Worm (Caenorhabditis elegans) whole organism, L1 larva: Measurements from ENCODE around the gene C27A2.8.

Experiments
- F16B12.6 ChIP-seq: fragments of 150-350 bp; optimal IDR thresholded peaks from 2 replicates; lab custom pipeline; 2014; ENCODE audit warnings: missing biosample characterization, missing genetic modification characterization
- aly-2 ChIP-seq: fragments of 150-350 bp; optimal IDR thresholded peaks from 2 replicates; lab custom pipeline; 2014; ENCODE audit warnings: missing biosample characterization, missing genetic modification characterization
- ama-1 ChIP-seq: fragments of 150-350 bp; optimal IDR thresholded peaks from 2 replicates; lab custom pipeline; 2014
- blmp-1 ChIP-seq: fragments of 150-350 bp; optimal IDR thresholded peaks from 2 replicates; lab custom pipeline; 2014; ENCODE audit warnings: missing biosample characterization, missing genetic modification characterization
- ceh-8 ChIP-seq: fragments of 200-800 bp; sonication (Bioruptor generic); optimal IDR thresholded peaks from 2 replicates; lab custom pipeline; 2018; ENCODE audit warnings: mild to moderate bottlenecking, missing genetic modification characterization, moderate library complexity, missing compliant biosample characterization
- ceh-82 ChIP-seq, 3 experiments: fragments of 150-350 bp in 1 of 3; sonication (generic microtip) in 2 of 3; optimal IDR thresholded peaks; 2 replicates each; lab custom pipeline; 2014 to 2017; ENCODE audit warnings: missing biosample characterization in 3 of 3, missing genetic modification characterization in 3 of 3
- ceh-88 ChIP-seq: fragments of 200-800 bp; sonication (Bioruptor generic); IDR thresholded peaks from 2 replicates; pipeline ENCODE4 v1.3.6; 2022; ENCODE audit warnings: missing genetic modification characterization, missing compliant biosample characterization
- ceh-90 ChIP-seq: sonication (generic microtip); optimal IDR thresholded peaks from 2 replicates; lab custom pipeline; 2016; ENCODE audit warnings: missing genetic modification characterization, missing compliant biosample characterization
- ces-1 ChIP-seq: fragments of 150-350 bp; optimal IDR thresholded peaks from 2 replicates; lab custom pipeline; 2014; ENCODE audit warnings: missing biosample characterization, missing genetic modification reagents, missing genetic modification characterization
- dpl-1 ChIP-seq, 3 experiments: fragments of 150-350 bp in 2 of 3; sonication (generic microtip) in 1 of 3; optimal IDR thresholded peaks; 2 replicates each; lab custom pipeline; 2014 to 2017; ENCODE audit warnings: missing biosample characterization in 3 of 3, missing genetic modification characterization in 3 of 3, missing genetic modification reagents in 3 of 3
- efl-1 ChIP-seq, 4 experiments: fragments of 150-350 bp; optimal IDR thresholded peaks in 3 of 4; peaks in 1 of 4; 1 replicate in 1 of 4; 2 replicates in 3 of 4; lab custom pipeline; 2014; ENCODE audit warnings: missing biosample characterization in 2 of 4, missing genetic modification characterization in 2 of 4, missing genetic modification reagents in 2 of 4
- egl-13 ChIP-seq: sonication (generic microtip); optimal IDR thresholded peaks from 2 replicates; lab custom pipeline; 2016; ENCODE audit warnings: missing genotype, missing genetic modification reagents, missing genetic modification characterization, missing compliant biosample characterization
- elt-2 ChIP-seq: sonication (generic microtip); optimal IDR thresholded peaks from 2 replicates; lab custom pipeline; 2016; ENCODE audit warnings: missing genetic modification characterization, mild to moderate bottlenecking, inconsistent platforms, missing compliant biosample characterization, missing genetic modification reagents
- elt-3 ChIP-seq, 6 experiments: fragments of 150-350 bp in 1 of 6; sonication (generic microtip); optimal IDR thresholded peaks; 2 replicates each; lab custom pipeline; 2017 to 2018; ENCODE audit warnings: missing biosample characterization in 6 of 6, missing genetic modification characterization in 6 of 6, inconsistent platforms in 1 of 6
- fkh-4 ChIP-seq: sonication (generic microtip); optimal IDR thresholded peaks from 2 replicates; lab custom pipeline; 2016; ENCODE audit warnings: missing compliant biosample characterization, missing genetic modification characterization, borderline replicate concordance
- fkh-8 ChIP-seq: sonication (generic microtip); optimal IDR thresholded peaks from 2 replicates; lab custom pipeline; 2016; ENCODE audit warnings: mild to moderate bottlenecking, missing genetic modification characterization, missing compliant biosample characterization
- fos-1 ChIP-seq: fragments of 150-350 bp; optimal IDR thresholded peaks from 2 replicates; lab custom pipeline; 2014; ENCODE audit warnings: missing biosample characterization, missing genetic modification characterization
- grh-1 ChIP-seq: fragments of 200-800 bp; sonication (Bioruptor generic); IDR thresholded peaks from 2 replicates; pipeline ENCODE4 v1.3.6; 2022; ENCODE audit warnings: missing genetic modification reagents, missing genetic modification characterization, missing compliant biosample characterization
- hlh-17 ChIP-seq: fragments of 200-800 bp; sonication (Bioruptor generic); optimal IDR thresholded peaks from 2 replicates; lab custom pipeline; 2018; ENCODE audit warnings: missing genetic modification characterization, mild to moderate bottlenecking, missing compliant biosample characterization, moderate library complexity, borderline replicate concordance
- hpl-2 ChIP-seq: fragments of 150-350 bp; optimal IDR thresholded peaks from 2 replicates; lab custom pipeline; 2014; ENCODE audit warnings: missing biosample characterization, missing genetic modification reagents, missing genetic modification characterization
- lin-13 ChIP-seq: fragments of 150-350 bp; optimal IDR thresholded peaks from 2 replicates; lab custom pipeline; 2014; ENCODE audit warnings: missing biosample characterization, missing genetic modification reagents, missing genetic modification characterization
- lin-14 ChIP-seq: fragments of 200-800 bp; sonication (Bioruptor generic); optimal IDR thresholded peaks from 2 replicates; lab custom pipeline; 2018; ENCODE audit warnings: mild to moderate bottlenecking, missing genetic modification characterization, moderate library complexity, missing compliant biosample characterization
- lin-39 ChIP-seq: fragments of 150-350 bp; optimal IDR thresholded peaks from 2 replicates; lab custom pipeline; 2014; ENCODE audit warnings: missing biosample characterization, missing genetic modification reagents, missing genetic modification characterization
- lsy-2 ChIP-seq, 2 experiments: fragments of 150-350 bp; optimal IDR thresholded peaks; 2 replicates each; lab custom pipeline; 2014; ENCODE audit warnings: missing biosample characterization in 2 of 2, missing genetic modification characterization in 2 of 2
- mdl-1 ChIP-seq, 2 experiments: fragments of 150-350 bp; optimal IDR thresholded peaks; 2 replicates each; lab custom pipeline; 2014 to 2017; ENCODE audit warnings: missing biosample characterization in 2 of 2, missing genetic modification characterization in 2 of 2, inconsistent platforms in 1 of 2
- nhr-12 ChIP-seq: sonication (generic microtip); optimal IDR thresholded peaks from 2 replicates; lab custom pipeline; 2017; ENCODE audit warnings: missing biosample characterization, missing genetic modification characterization
- nhr-19 ChIP-seq: fragments of 200-800 bp; sonication (Bioruptor generic); conservative IDR thresholded peaks from 2 replicates; pipeline ENCODE4 v1.3.6; 2022; ENCODE audit warnings: missing genetic modification characterization, missing compliant biosample characterization
- nhr-237 ChIP-seq: fragments of 150-350 bp; optimal IDR thresholded peaks from 2 replicates; lab custom pipeline; 2014; ENCODE audit warnings: missing biosample characterization, missing genetic modification characterization
- nhr-47 ChIP-seq: sonication (generic microtip); optimal IDR thresholded peaks from 2 replicates; lab custom pipeline; 2016; ENCODE audit warnings: mild to moderate bottlenecking, missing genetic modification characterization, moderate library complexity, missing compliant biosample characterization
- nhr-76 ChIP-seq: sonication (generic microtip); optimal IDR thresholded peaks from 2 replicates; lab custom pipeline; 2017; ENCODE audit warnings: missing biosample characterization, missing genetic modification characterization
- nhr-77 ChIP-seq: fragments of 150-350 bp; optimal IDR thresholded peaks from 2 replicates; lab custom pipeline; 2014; ENCODE audit warnings: missing biosample characterization, missing genetic modification characterization
- nhr-85 ChIP-seq: sonication (generic microtip); peaks from one replicate; lab custom pipeline; 2016; ENCODE audit warnings: missing genetic modification characterization, inconsistent platforms, missing compliant biosample characterization
- nhr-90 ChIP-seq: sonication (generic microtip); optimal IDR thresholded peaks from 2 replicates; lab custom pipeline; 2016; ENCODE audit warnings: mild to moderate bottlenecking, missing genetic modification characterization, missing compliant biosample characterization; ENCODE audit not compliant: poor library complexity
- pax-3 ChIP-seq: fragments of 200-800 bp; sonication (Bioruptor generic); optimal IDR thresholded peaks from 2 replicates; lab custom pipeline; 2018; ENCODE audit warnings: mild to moderate bottlenecking, missing genetic modification characterization, moderate library complexity, missing compliant biosample characterization
- pqm-1 ChIP-seq: sonication (generic microtip); optimal IDR thresholded peaks from 3 replicates; lab custom pipeline; 2017; ENCODE audit warnings: missing biosample characterization, missing genetic modification characterization
- rnt-1 ChIP-seq: sonication (generic microtip); optimal IDR thresholded peaks from 2 replicates; lab custom pipeline; 2016; ENCODE audit warnings: mild to moderate bottlenecking, missing genetic modification characterization, moderate library complexity, missing compliant biosample characterization
- sox-4 ChIP-seq: sonication (generic microtip); optimal IDR thresholded peaks from 2 replicates; lab custom pipeline; 2016; ENCODE audit warnings: missing genetic modification characterization, missing compliant biosample characterization
- sptf-1 ChIP-seq: fragments of 150-350 bp; optimal IDR thresholded peaks from 2 replicates; lab custom pipeline; 2014; ENCODE audit warnings: missing biosample characterization, missing genetic modification characterization
- sup-37 ChIP-seq: fragments of 200-800 bp; sonication (Bioruptor generic); optimal IDR thresholded peaks from 2 replicates; lab custom pipeline; 2018; ENCODE audit warnings: mild to moderate bottlenecking, missing genetic modification characterization, missing compliant biosample characterization
- swsn-7 ChIP-seq: sonication (generic microtip); optimal IDR thresholded peaks from 2 replicates; lab custom pipeline; 2016; ENCODE audit warnings: missing genetic modification characterization, missing compliant biosample characterization
- tlp-1 ChIP-seq: fragments of 150-350 bp; optimal IDR thresholded peaks from 2 replicates; lab custom pipeline; 2014; ENCODE audit warnings: missing biosample characterization, missing genetic modification characterization
- unc-86 ChIP-seq: sonication (generic microtip); optimal IDR thresholded peaks from 2 replicates; lab custom pipeline; 2016; ENCODE audit warnings: missing genetic modification characterization, missing compliant biosample characterization
- unc-98 ChIP-seq: fragments of 200-800 bp; sonication (Bioruptor generic); IDR thresholded peaks from 2 replicates; pipeline ENCODE4 v1.3.6; 2022; ENCODE audit warnings: missing genetic modification characterization, missing compliant biosample characterization
- vab-15 ChIP-seq: sonication (generic microtip); optimal IDR thresholded peaks from 2 replicates; lab custom pipeline; 2017; ENCODE audit warnings: missing genotype, mild to moderate bottlenecking, missing genetic modification characterization, missing compliant biosample characterization
- xbp-1 ChIP-seq: sonication (generic microtip); optimal IDR thresholded peaks from 2 replicates; lab custom pipeline; 2016; ENCODE audit warnings: missing genetic modification characterization, missing compliant biosample characterization
- zag-1 ChIP-seq: fragments of 150-350 bp; optimal IDR thresholded peaks from 2 replicates; lab custom pipeline; 2014; ENCODE audit warnings: missing biosample characterization, missing genetic modification characterization
- zip-4 ChIP-seq: fragments of 200-800 bp; sonication (Bioruptor generic); optimal IDR thresholded peaks from 2 replicates; lab custom pipeline; 2018; ENCODE audit warnings: mild to moderate bottlenecking, missing genetic modification characterization, moderate library complexity, missing compliant biosample characterization
- ztf-4 ChIP-seq: fragments of 150-350 bp; optimal IDR thresholded peaks from 2 replicates; lab custom pipeline; 2014; ENCODE audit warnings: missing biosample characterization, missing genetic modification characterization

The C27A2.8 gene

DNA sequence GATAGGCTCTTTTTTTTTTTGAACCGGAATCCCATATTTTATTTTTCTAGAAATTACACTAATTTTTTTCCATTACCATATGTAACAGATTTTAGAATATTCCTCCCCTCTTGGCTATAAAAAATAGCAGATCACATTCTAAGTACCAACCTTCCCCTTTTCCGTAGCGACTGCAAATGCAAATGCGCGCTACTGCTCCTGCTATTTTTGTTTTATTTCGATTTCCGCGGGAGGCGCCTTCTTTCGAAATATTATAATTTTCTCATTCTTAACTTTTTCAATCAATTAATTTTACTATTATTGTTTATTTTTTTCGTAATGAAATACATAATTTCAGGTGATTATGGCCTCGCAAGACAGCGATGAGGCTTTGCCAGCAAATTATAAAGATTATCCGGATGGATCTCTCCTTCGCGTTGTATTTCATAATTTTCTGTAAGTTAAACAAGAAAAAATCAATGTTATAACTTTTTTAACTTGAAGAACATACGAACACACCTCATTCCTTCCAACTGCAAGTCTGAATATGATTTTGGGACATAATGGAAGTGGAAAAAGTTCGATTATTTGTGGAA, 6.0 kb downstream of the C27A2.8 start, which contains the start of gene smc-5 (continued):
- TF ChIP-seq blmp-1 (tag; lab: Kevin White, UChicago) (peak; percentile 71), mdl-1 (tag; optimal IDR thresholded peaks at IDR 0.05; lab: Kevin White, UChicago) (peak in 1 of 2 experiments; percentile 42), unc-98 (GFP tag; lab: Robert Waterston, UW) (peak; percentile 25; the same call in 1 of the 2 replicates), lin-39 (tag; lab: Kevin White, UChicago) (no peak), zip-4 (no peak), F16B12.6 (peak; percentile 65), nhr-12 (tag; lab: Kevin White, UChicago) (no peak), dpl-1 (GFP tag; optimal IDR thresholded peaks at IDR 0.05; lab: Kevin White, UChicago) (peak; percentile 82 to 91 (median 84)), ceh-88 (peak; percentile 46; the same call in 1 of the 2 replicates), nhr-90 (peak; percentile 60), sox-4 (tag; lab: Kevin White, UChicago) (peak; percentile 16), nhr-19 (GFP tag; lab: Robert Waterston, UW) (peak; percentile 56), egl-13 (tag; lab: Kevin White, UChicago) (no peak), fkh-8 (tag; lab: Kevin White, UChicago) (peak; percentile 75), pax-3 (peak; percentile 53), ama-1 (lab: Kevin White, UChicago) (no peak), tlp-1 (tag; lab: Kevin White, UChicago) (no peak), ceh-8 (GFP tag; lab: Kevin White, UChicago) (no peak), lin-14 (GFP tag; lab: Kevin White, UChicago) (peak; percentile 69), swsn-7 (tag; lab: Kevin White, UChicago) (peak; percentile 59), rnt-1 (peak; percentile 82), lsy-2 (tag; optimal IDR thresholded peaks at IDR 0.05; lab: Kevin White, UChicago) (peak; percentile 71 to 94), nhr-76 (no peak), elt-3 (tag; optimal IDR thresholded peaks at IDR 0.05; lab: Kevin White, UChicago) (peak in 1 of 6 experiments; percentile 80), xbp-1 (tag; lab: Kevin White, UChicago) (peak; percentile 56), zag-1 (tag; lab: Kevin White, UChicago) (no peak), hpl-2 (peak; percentile 8), lin-13 (peak; percentile 41), elt-2 (tag; lab: Kevin White, UChicago) (no peak), sup-37 (GFP tag; lab: Kevin White, UChicago) (no peak), pqm-1 (tag; lab: Kevin White, UChicago) (no peak), ceh-82 (tag; optimal IDR thresholded peaks at IDR 0.05; lab: Kevin White, UChicago) (peak in 2 of 3 experiments; percentile 37 to 79), ztf-4 (tag; lab: Kevin White, UChicago) (no peak), efl-1 (optimal IDR thresholded peaks at IDR 0.05; lab: Kevin White, UChicago) (peak; percentile 84 to 88), efl-1 (GFP tag; optimal IDR thresholded peaks at IDR 0.05 in 1 of 2; lab: Kevin White, UChicago) (peak; percentile 86 to 98), sptf-1 (tag; lab: Kevin White, UChicago) (no peak), aly-2 (tag; lab: Kevin White, UChicago) (peak; percentile 28), fos-1 (tag; lab: Kevin White, UChicago) (peak; percentile 54), vab-15 (tag; lab: Kevin White, UChicago) (peak; percentile 60), grh-1 (GFP tag; lab: Robert Waterston, UW) (no peak), hlh-17 (GFP tag; lab: Kevin White, UChicago) (no peak), fkh-4 (tag; lab: Kevin White, UChicago) (no peak), nhr-77 (peak; percentile 62), nhr-85 (tag; lab: Kevin White, UChicago) (peak; percentile 69), ceh-90 (tag; lab: Kevin White, UChicago) (no peak), nhr-237 (no peak), ces-1 (GFP tag; lab: Kevin White, UChicago) (no peak), unc-86 (tag; lab: Kevin White, UChicago) (peak; percentile 49), nhr-47 (tag; lab: Kevin White, UChicago) (peak; percentile 73)
